Fruit fly (Drosophila melanogaster) whole organism, wandering third instar larva: Measurements from ENCODE around the gene CG17906.

Experiments
- Abd-B ChIP-seq: fragments of >200 bp; optimal IDR thresholded peaks from 2 replicates; lab custom pipeline; 2017; ENCODE audit warnings: missing biosample characterization, missing genetic modification characterization
- CG32264 ChIP-seq: fragments of 200-800 bp; sonication (Bioruptor generic); optimal IDR thresholded peaks from 2 replicates; lab custom pipeline; 2016; ENCODE audit warnings: missing biosample characterization, missing genetic modification characterization
- CG9705 ChIP-seq: fragments of 200-800 bp; sonication (Bioruptor generic); optimal IDR thresholded peaks from 2 replicates; lab custom pipeline; 2018; ENCODE audit warnings: missing biosample characterization, mild to moderate bottlenecking, missing genetic modification characterization
- CrebA ChIP-seq: fragments of 200-800 bp; sonication (Bioruptor generic); optimal IDR thresholded peaks from 2 replicates; lab custom pipeline; 2016; ENCODE audit warnings: missing biosample characterization, mild to moderate bottlenecking, missing genetic modification characterization, borderline replicate concordance
- Dfd ChIP-seq: fragments of >200 bp; optimal IDR thresholded peaks from 2 replicates; lab custom pipeline; 2017; ENCODE audit warnings: missing biosample characterization, missing genetic modification characterization
- HLH106 ChIP-seq: fragments of 200-800 bp; optimal IDR thresholded peaks from 3 replicates; lab custom pipeline; 2019; ENCODE audit warnings: missing biosample characterization, mild to moderate bottlenecking, missing genetic modification characterization, moderate library complexity
- Hnf4 ChIP-seq: fragments of 200-800 bp; sonication (Bioruptor generic); optimal IDR thresholded peaks from 2 replicates; lab custom pipeline; 2016; ENCODE audit warnings: missing biosample characterization, mild to moderate bottlenecking, missing genetic modification characterization
- Hr78 ChIP-seq: fragments of >200 bp; optimal IDR thresholded peaks from 2 replicates; lab custom pipeline; 2017; ENCODE audit warnings: missing biosample characterization, missing genetic modification characterization
- Hr83 ChIP-seq: fragments of 200-300 bp; sonication (Bioruptor generic); optimal IDR thresholded peaks from 2 replicates; lab custom pipeline; 2016; ENCODE audit warnings: missing biosample characterization, mild to moderate bottlenecking, missing genetic modification characterization, moderate library complexity; ENCODE audit not compliant: poor library complexity, severe bottlenecking
- Jra ChIP-seq: sonication (Bioruptor generic); optimal IDR thresholded peaks from 2 replicates; lab custom pipeline; 2016; ENCODE audit warnings: missing biosample characterization, missing genetic modification characterization
- Mio ChIP-seq: sonication (Bioruptor generic); optimal IDR thresholded peaks from 2 replicates; lab custom pipeline; 2016; ENCODE audit warnings: missing biosample characterization, missing genetic modification characterization
- OdsH ChIP-seq: fragments of 200-800 bp; sonication (Bioruptor generic); optimal IDR thresholded peaks from 2 replicates; lab custom pipeline; 2016; ENCODE audit warnings: missing biosample characterization, mild to moderate bottlenecking, missing genetic modification characterization
- Rel ChIP-seq, 2 experiments: fragments of 200-800 bp; sonication (Bioruptor generic) in 1 of 2; optimal IDR thresholded peaks; 2 replicates in 1 of 2; 3 replicates in 1 of 2; lab custom pipeline; 2016 to 2019; ENCODE audit warnings: mild to moderate bottlenecking in 2 of 2, missing biosample characterization in 2 of 2, missing genetic modification characterization in 2 of 2, moderate library complexity in 1 of 2
- Sp1 ChIP-seq: fragments of 200-800 bp; sonication (Bioruptor generic); optimal IDR thresholded peaks from 3 replicates; lab custom pipeline; 2019; ENCODE audit warnings: missing biosample characterization, mild to moderate bottlenecking, missing genetic modification characterization, moderate library complexity
- Vsx2 ChIP-seq: fragments of 200-300, 225-300 bp; sonication (Bioruptor generic); optimal IDR thresholded peaks from 2 replicates; lab custom pipeline; 2018; ENCODE audit warnings: missing biosample characterization, missing genetic modification characterization; ENCODE audit not compliant: partially characterized antibody
- br ChIP-seq: fragments of 200-800 bp; sonication (Bioruptor generic); optimal IDR thresholded peaks from 2 replicates; lab custom pipeline; 2016; ENCODE audit warnings: missing biosample characterization, missing genetic modification characterization
- brk ChIP-seq: fragments of 200-800 bp; sonication (Bioruptor generic); optimal IDR thresholded peaks from 2 replicates; lab custom pipeline; 2016; ENCODE audit warnings: missing biosample characterization, mild to moderate bottlenecking, missing genetic modification characterization
- dl ChIP-seq, 2 experiments: fragments of 175-275, 200-275 bp in 1 of 2; fragments of 200-275 bp in 1 of 2; sonication (Bioruptor generic); optimal IDR thresholded peaks; lab custom pipeline; 2018; ENCODE audit warnings: mild to moderate bottlenecking in 2 of 2, missing biosample characterization in 2 of 2, missing genetic modification characterization in 2 of 2, moderate library complexity in 2 of 2; ENCODE audit not compliant: partially characterized antibody in 2 of 2, insufficient read depth in 1 of 2
- dsf ChIP-seq: sonication (Bioruptor generic); optimal IDR thresholded peaks from 2 replicates; lab custom pipeline; 2016; ENCODE audit warnings: missing biosample characterization, missing genetic modification characterization, borderline replicate concordance
- ey ChIP-seq: fragments of 200-800 bp; sonication (Bioruptor generic); optimal IDR thresholded peaks from 2 replicates; lab custom pipeline; 2016; ENCODE audit warnings: missing biosample characterization, missing genetic modification characterization
- foxo ChIP-seq, 2 experiments: fragments of 200-800 bp; sonication (Bioruptor generic); optimal IDR thresholded peaks; 2 replicates in 1 of 2; 3 replicates in 1 of 2; lab custom pipeline; 2016 to 2017; ENCODE audit warnings: missing biosample characterization in 2 of 2, missing genetic modification characterization in 2 of 2
- h ChIP-seq: fragments of 200-800 bp; sonication (Bioruptor generic); optimal IDR thresholded peaks from 3 replicates; lab custom pipeline; 2016; ENCODE audit warnings: missing biosample characterization, mild to moderate bottlenecking, missing genetic modification characterization
- jim ChIP-seq: fragments of 175-275, 200-325 bp; sonication (Bioruptor generic); optimal IDR thresholded peaks from 2 replicates; lab custom pipeline; 2016; ENCODE audit warnings: missing biosample characterization, mild to moderate bottlenecking, missing genetic modification characterization
- lola ChIP-seq: fragments of >200 bp; optimal IDR thresholded peaks from 2 replicates; lab custom pipeline; 2017; ENCODE audit warnings: missing biosample characterization, missing genetic modification characterization
- rgr ChIP-seq: fragments of 200-800 bp; sonication (Bioruptor generic); optimal IDR thresholded peaks from 3 replicates; lab custom pipeline; 2016; ENCODE audit warnings: missing biosample characterization, mild to moderate bottlenecking, missing genetic modification characterization
- sage ChIP-seq: fragments of 200-800 bp; sonication (Bioruptor generic); optimal IDR thresholded peaks from 2 replicates; lab custom pipeline; 2016; ENCODE audit warnings: missing biosample characterization, mild to moderate bottlenecking, missing genetic modification characterization
- sv ChIP-seq: fragments of 200-800 bp; sonication (Bioruptor generic); optimal IDR thresholded peaks from 3 replicates; lab custom pipeline; 2016; ENCODE audit warnings: missing biosample characterization, missing genetic modification characterization
- tai ChIP-seq: sonication (Bioruptor generic); optimal IDR thresholded peaks from 2 replicates; lab custom pipeline; 2016; ENCODE audit warnings: missing biosample characterization, missing genetic modification characterization
- usp ChIP-seq: fragments of >200 bp; optimal IDR thresholded peaks from 2 replicates; lab custom pipeline; 2017; ENCODE audit warnings: missing biosample characterization, missing genetic modification characterization
- woc ChIP-seq: sonication (Bioruptor generic); optimal IDR thresholded peaks from 2 replicates; lab custom pipeline; 2016; ENCODE audit warnings: missing biosample characterization, mild to moderate bottlenecking, missing genetic modification characterization

The CG17906 gene

DNA sequence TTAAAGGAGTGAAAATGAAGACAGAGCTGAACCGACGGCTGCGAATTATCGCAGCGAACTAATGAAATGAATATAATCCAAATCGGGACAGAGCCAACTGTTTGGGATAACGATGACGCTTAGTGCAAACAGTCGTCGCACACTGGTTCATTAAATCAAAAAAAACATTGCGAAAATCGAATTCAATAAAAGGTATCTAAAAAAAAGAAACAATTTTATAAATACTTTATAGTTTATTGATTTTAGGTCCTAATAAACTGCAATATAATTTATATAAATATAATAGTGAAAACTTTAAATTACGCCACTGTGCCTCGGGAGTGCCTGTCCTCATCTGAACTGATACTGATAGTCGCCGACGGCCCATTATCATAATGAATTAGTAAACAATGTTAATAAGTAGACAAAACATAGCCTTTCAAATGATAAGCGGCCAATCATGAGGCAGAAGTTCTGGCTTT lies 35.2 kb upstream of the CG17906 start, which contains the start of gene CG31886:
TSS of gene CG31886 (minus strand) at position 51 of the 461 bp plus-strand sequence.
- TF ChIP-seq Rel (GFP tag; optimal IDR thresholded peaks at IDR 0.05; lab: Kevin White, UChicago) (no peak), Rel (tag; optimal IDR thresholded peaks at IDR 0.05; lab: Kevin White, UChicago) (no peak), dsf (GFP tag; lab: Kevin White, UChicago) (no peak), h (GFP tag; lab: Kevin White, UChicago) (no peak), Hr78 (GFP tag; lab: Kevin White, UChicago) (no peak), OdsH (GFP tag; lab: Kevin White, UChicago) (no peak), rgr (GFP tag; lab: Kevin White, UChicago) (no peak), lola (GFP tag; lab: Kevin White, UChicago) (no peak), Hr83 (GFP tag; lab: Kevin White, UChicago) (no peak), dl (GFP tag; optimal IDR thresholded peaks at IDR 0.05; lab: Kevin White, UChicago; ENCODE audit: insufficient read depth in 1 of 2, partially characterized antibody in 2 of 2) (no peak), Jra (GFP tag; lab: Kevin White, UChicago) (no peak), br (GFP tag; lab: Kevin White, UChicago) (no peak)

- TF ChIP-seq tai (GFP tag; lab: Kevin White, UChicago): no peak
- TF ChIP-seq foxo (GFP tag; optimal IDR thresholded peaks at IDR 0.05; lab: Kevin White, UChicago): no peak
- TF ChIP-seq sage (GFP tag; lab: Kevin White, UChicago): no peak
- no peak for TF ChIP-seq jim (GFP tag; lab: Kevin White, UChicago)
- TF ChIP-seq Vsx2 (GFP tag; lab: Kevin White, UChicago): no peak
- TF ChIP-seq CG9705 (GFP tag; lab: Kevin White, UChicago): no peak
- TF ChIP-seq Rel (GFP tag; optimal IDR thresholded peaks at IDR 0.05; lab: Kevin White, UChicago): no peak
- TF ChIP-seq Rel (tag; optimal IDR thresholded peaks at IDR 0.05; lab: Kevin White, UChicago): no peak
- TF ChIP-seq Sp1 (GFP tag; lab: Kevin White, UChicago): no peak
- no peak for TF ChIP-seq Hnf4
Measured at dm6 chr2L:8962254-8962653, 31.9 kb upstream of the CG17906 start, which contains the start of the genes CG9525 and CG32985. Gene CG9525, minus strand, starts transcription at chr2L:8962354. Gene CG32985, plus strand, starts transcription at chr2L:8962533.

dm6 chr2L:8964657-8965056 lies 29.5 kb upstream of the CG17906 start, which contains the start of gene CG32984:
Gene CG32984, plus strand, starts transcription at chr2L:8964957.
- TF ChIP-seq Vsx2 (GFP tag; lab: Kevin White, UChicago) (no peak), rgr (GFP tag; lab: Kevin White, UChicago) (no peak), sv (GFP tag; lab: Kevin White, UChicago) (no peak), CG32264 (no peak), lola (GFP tag; lab: Kevin White, UChicago) (no peak), Hnf4 (no peak), br (GFP tag; lab: Kevin White, UChicago) (no peak), Mio (GFP tag; lab: Kevin White, UChicago) (no peak), HLH106 (tag; lab: Kevin White, UChicago) (no peak)

DNA sequence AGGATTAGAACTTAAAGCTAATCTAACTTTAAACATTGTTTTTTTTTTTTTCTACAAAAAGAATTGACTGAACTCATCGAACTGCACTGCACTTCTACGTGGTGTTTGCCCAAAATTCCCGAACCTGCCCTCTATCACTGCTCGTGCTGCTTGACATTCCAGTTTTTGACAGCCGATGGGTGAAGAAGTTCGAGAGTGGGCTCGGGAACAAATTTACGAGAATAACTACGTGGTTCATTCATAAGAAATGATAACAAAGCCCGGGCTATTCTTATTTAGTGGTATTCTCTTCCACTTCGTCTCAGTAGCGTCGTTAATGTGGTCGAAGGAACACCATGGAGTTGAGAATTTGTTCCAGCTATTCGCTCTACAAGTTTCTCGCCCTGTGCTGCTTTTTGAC lies 27.0 kb upstream of the CG17906 start, which contains the start of gene CG18088:
TSS of gene CG18088 (plus strand) at position 301 of the 400 bp plus-strand sequence.
- no peak for TF ChIP-seq jim (GFP tag; lab: Kevin White, UChicago)
- TF ChIP-seq OdsH (GFP tag; lab: Kevin White, UChicago): no peak
- TF ChIP-seq sv (GFP tag; lab: Kevin White, UChicago): no peak
- TF ChIP-seq CrebA: no peak
- no peak for TF ChIP-seq Hr83 (GFP tag; lab: Kevin White, UChicago)
- no peak for TF ChIP-seq woc (GFP tag; lab: Kevin White, UChicago)
- no peak for TF ChIP-seq lola (GFP tag; lab: Kevin White, UChicago)
- TF ChIP-seq ey (GFP tag; lab: Kevin White, UChicago): no peak
- TF ChIP-seq Vsx2 (GFP tag; lab: Kevin White, UChicago): no peak
- no peak for TF ChIP-seq Rel (GFP tag; optimal IDR thresholded peaks at IDR 0.05; lab: Kevin White, UChicago)
- no peak for TF ChIP-seq Rel (tag; optimal IDR thresholded peaks at IDR 0.05; lab: Kevin White, UChicago)
- TF ChIP-seq br (GFP tag; lab: Kevin White, UChicago): no peak
- no peak for TF ChIP-seq rgr (GFP tag; lab: Kevin White, UChicago)
- no peak for TF ChIP-seq Dfd (GFP tag; lab: Kevin White, UChicago)
- TF ChIP-seq Abd-B (GFP tag; lab: Kevin White, UChicago): no peak
- TF ChIP-seq brk: no peak
- TF ChIP-seq foxo (GFP tag; optimal IDR thresholded peaks at IDR 0.05; lab: Kevin White, UChicago): no peak
- no peak for TF ChIP-seq CG9705 (GFP tag; lab: Kevin White, UChicago)
- no peak for TF ChIP-seq Sp1 (GFP tag; lab: Kevin White, UChicago)
- TF ChIP-seq usp (GFP tag; lab: Kevin White, UChicago): no peak
- no peak for TF ChIP-seq Hr78 (GFP tag; lab: Kevin White, UChicago)
